Worm (Caenorhabditis elegans) whole organism, dauer: ENCODE measurements around the gene K02C4.2.

Source experiments
- unc-62 ChIP-seq: sonication (generic microtip); optimal IDR thresholded peaks from 2 replicates; lab custom pipeline; 2017; ENCODE audit warnings: missing biosample characterization, missing genetic modification reagents, missing genetic modification characterization

The K02C4.2 gene

DNA sequence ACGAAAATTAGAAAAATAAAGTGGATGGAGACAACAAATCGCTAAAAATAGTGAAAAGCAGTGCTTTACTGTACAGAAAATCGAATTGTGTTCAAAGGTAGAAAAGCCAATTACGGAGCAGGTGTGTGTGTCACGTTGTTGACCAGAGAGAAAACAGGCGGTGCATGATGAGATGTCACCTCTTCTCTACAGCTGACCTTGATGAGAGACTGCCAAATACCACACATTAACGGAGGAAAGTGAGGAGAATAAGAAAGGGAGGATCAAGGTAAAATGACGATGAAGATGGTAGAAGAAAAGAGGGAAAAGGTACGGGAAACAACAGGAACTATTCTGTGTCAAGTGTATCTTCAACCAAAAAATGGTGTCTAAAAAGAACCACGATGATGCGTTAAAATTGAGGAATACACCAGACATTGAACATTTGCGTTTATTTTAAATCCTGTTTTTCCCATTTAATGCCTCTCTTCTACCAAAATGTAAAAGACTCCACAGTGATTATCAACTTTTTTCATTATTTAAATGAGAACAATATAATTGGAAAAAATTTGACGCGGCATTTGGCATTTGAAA lies 23.7 kb downstream of the K02C4.2 start:
- TF ChIP-seq unc-62 (GFP tag; lab: Kevin White, UChicago): no peak

DNA sequence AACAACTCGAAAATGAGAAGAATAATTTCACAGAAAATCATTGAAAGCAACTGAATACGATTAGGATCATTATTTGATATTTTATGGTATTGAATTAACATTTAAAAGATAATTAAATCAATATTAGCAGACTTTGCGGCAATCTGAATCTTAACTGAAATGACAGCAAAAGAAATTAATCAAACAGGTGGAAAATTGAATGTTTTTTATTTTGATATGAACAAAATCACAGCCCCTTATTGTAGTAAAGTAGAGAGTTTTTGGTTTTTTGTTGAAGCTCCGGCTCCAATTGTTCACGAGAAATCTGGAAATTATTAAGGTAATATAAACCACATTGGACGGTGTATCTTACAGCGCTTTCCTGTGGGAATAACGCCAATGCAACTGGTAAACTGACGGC lies 26.5 kb downstream of the K02C4.2 start, which contains the start of gene sre-2:
Gene sre-2, minus strand, starts transcription at position 101 of the 400 bp plus-strand sequence.
- TF ChIP-seq unc-62 (GFP tag; lab: Kevin White, UChicago): no peak

DNA sequence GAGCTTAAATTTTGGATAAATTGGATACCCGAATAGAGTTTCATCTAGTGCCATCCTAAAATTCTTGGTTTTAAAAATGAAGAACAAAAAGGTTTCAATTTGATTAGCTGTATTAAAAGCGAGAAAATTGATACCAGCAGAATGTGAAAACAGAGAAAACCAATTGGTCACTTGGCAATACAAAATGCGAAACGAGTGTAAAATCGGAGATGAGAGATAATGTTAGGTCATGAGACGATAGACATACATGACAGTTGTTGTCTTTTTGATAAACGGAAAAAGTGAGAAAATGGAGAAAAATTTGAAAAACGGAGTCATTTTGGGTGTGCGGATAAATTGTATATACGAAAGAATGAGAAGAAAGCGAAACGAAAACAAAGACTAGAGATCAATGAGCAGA lies 29.4 kb downstream of the K02C4.2 start, which contains the start of gene sfxn-5:
Gene sfxn-5, minus strand, starts transcription at position 55 of the 400 bp plus-strand sequence.
- TF ChIP-seq unc-62 (GFP tag; lab: Kevin White, UChicago): no peak

DNA sequence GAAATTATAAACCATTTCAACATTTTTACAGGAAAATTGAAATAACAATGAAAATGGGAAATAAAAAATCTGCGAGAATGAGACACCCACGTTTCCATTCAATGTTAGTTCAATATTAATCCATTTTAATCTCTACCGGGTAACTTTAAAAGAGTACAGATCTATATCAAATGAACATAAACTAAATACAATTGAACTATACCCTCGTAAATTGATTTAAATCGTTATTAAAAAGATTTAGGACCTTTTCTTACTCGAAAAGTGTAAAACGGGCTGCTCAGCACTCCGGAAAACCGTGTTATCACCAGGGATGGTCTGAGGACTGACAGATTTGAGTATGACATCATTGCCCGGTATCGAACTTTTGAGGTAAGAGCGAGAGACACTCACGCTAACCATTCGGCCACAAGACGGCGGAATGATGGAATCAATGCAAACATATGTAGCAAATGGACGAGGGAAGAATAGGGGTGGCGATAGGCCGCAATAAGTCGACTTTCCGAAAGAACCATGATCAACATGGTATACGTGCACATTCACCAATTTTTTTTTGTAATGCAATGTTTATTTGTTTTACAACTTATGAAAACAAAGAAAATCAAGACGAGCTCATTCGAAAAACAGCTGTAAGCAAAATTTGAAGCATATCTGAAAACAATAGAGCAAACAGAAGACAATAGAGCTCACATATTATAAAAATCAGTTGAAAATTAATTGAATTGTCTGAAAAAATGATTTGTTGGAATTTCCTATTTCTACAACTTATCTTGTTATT lies 31.5 kb downstream of the K02C4.2 start, which contains the start of the genes chst-1 and C41C4.9:
Gene chst-1, minus strand, starts transcription at position 51 of the 775 bp plus-strand sequence.
Gene C41C4.9, plus strand, starts transcription at position 725 of the 775 bp plus-strand sequence.
- TF ChIP-seq unc-62 (GFP tag; lab: Kevin White, UChicago): no peak

DNA sequence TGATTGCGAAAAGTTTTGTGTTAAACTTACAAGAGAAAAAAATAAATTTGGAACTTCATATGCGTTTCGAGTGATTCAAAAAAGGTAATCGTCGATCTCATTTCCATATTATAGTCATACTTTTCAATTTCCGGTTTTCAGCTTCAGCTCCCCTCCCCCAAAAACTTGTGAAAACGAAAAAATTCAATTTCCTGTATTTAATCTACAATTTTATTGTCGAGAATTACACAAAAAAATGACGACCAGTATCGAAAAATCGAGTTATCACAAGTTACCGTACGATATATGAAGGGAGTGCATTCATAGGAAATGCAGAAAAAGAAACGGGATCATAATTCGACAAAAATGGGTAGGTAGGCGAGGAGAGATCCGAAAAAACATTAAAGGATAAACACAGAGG lies 36.5 kb downstream of the K02C4.2 start, which contains the start of gene lron-4:
Gene lron-4, minus strand, starts transcription at position 101 of the 400 bp plus-strand sequence.
- no peak for TF ChIP-seq unc-62 (GFP tag; lab: Kevin White, UChicago)

DNA sequence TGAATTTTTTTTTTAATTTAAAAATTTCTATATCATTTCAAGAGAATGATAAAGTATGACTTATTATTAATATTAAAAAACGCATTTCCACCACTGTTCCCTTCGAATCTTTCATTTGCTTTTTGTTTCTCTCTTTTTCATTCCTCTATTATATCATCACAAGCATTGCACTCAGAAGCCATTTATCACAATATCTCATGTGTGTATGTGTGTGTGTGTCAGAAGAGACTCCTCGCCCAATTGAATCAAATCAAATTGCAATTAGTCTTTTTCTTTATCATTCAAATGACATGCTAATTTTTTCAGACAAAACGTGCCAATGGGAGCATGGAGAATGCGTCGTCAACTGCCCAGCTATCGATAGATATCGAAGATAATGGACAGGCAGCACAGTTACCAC lies 40.6 kb downstream of the K02C4.2 start, which contains the start of gene unc-105:
Gene unc-105, plus strand, starts transcription at position 301 of the 400 bp plus-strand sequence.
- no peak for TF ChIP-seq unc-62 (GFP tag; lab: Kevin White, UChicago)

DNA sequence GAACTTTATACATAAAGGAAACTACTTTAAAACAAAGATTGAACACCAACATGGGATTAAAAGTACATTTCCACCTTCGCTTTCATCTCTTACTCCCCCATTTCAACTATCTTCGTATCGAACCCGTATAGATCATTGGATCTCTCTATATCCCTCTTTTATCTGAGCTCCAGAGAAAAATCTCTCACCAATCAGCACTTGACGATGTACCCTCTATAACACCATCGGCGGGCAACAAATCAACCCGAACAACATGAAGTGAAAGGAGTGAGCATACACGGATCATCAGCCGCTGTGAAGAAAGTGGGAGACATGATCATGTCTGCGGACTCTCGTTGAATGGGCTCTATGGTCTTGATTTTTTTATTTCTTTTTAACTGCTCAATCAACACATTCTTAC lies 41.9 kb downstream of the K02C4.2 start:
- TF ChIP-seq unc-62 (GFP tag; lab: Kevin White, UChicago): no peak

DNA sequence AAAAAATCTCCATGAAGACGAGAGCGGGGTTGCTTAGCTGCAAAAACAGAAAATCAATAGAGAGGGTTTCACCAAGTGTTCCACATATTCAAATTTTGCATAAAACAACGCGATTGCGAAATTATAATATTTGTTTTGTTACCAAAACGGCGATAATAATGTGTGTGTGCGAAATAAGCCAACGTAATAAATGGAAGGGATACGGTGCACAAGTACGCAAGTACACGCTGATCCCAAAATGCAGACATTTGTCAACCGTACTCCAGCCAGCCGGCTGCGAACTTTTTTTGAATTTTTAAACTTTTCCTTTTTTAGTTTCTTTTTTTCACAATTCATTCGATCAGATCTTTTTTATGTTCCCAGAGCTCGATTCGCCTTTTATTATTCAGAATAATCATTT lies 49.3 kb downstream of the K02C4.2 start, which contains the start of gene ire-1:
Gene ire-1, minus strand, starts transcription at position 44 of the 400 bp plus-strand sequence.
- no peak for TF ChIP-seq unc-62 (GFP tag; lab: Kevin White, UChicago)

DNA sequence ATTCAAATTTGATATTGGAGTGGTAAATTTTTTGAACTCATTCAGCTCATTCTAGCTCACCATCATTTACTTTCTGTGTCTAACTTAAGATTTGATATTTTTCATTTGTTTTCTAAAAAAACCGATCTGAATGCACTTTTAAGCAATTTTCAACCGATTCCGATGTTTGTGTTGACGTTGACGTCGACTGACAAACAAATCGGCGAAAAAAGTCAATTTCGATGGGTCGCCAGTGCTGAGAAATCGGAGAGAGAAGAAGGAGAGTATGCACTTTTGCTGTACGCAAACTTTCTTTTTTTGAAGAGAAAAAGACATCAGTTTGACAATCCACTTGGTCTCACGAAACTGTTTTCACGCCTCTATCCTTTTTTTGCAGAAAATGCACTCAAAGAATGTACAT lies 49.9 kb downstream of the K02C4.2 start:
- no peak for TF ChIP-seq unc-62 (GFP tag; lab: Kevin White, UChicago)

DNA sequence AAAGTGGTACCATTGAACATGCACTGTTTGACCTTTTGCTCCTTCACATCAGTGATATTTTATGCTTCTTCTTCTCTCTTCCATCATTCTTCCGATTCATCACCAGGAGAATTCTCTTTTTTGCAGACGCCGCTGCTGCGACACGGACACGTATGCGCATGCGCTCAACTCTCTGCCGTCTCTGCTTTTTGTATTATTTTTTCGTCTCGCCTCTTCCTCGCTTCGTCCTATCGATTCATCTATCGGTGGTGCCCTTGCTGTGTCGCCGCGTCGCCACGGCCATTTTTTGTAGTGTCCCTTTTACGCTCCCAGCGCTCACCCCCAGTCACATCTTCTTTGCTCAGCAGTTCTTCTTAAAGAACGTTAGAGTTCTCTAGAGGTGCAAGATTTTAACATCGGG lies 50.6 kb downstream of the K02C4.2 start:
- no peak for TF ChIP-seq unc-62 (GFP tag; lab: Kevin White, UChicago)
